Fruit fly (Drosophila melanogaster) Kc167 (cell line): ENCODE measurements around the gene CG14223.

Experiments
- Sin3A ChIP-seq: fragments of >200 bp; optimal IDR thresholded peaks from 2 replicates; lab custom pipeline; 2018; ENCODE audit warnings: missing external identifiers
- psq ChIP-seq: fragments of >200 bp; optimal IDR thresholded peaks from 2 replicates; lab custom pipeline; 2017; ENCODE audit warnings: missing external identifiers

DNA sequence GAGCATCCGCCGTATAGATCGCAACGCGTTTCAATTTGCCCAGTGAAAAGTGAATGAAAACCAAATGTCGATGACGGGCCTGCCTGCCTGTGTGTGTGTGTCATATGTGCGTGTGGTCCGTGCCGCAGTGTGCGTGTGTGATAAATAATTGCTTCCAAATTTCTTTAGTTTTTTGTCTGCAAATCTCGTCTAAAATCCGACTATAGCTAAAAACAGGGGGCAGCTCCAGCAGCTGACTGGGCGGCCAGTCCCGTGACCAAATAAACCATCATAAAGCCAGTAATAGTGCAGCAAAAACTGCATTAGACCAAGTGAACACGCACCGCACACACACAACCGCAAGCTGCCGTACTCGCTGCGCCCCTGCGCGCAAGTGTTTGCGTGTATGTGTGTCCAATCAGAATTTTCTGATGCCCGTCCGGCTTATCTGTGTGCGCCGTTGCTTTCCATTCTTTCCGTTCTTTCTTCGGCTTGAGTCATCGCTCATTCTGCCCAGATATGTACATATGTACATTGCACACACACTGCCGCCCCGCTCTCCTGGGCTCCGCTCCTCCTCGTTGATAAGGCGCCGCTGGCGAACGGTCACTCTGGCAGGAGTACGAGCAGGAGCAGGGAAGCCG, 33.6 kb upstream of the CG14223 start:
- no peak for TF ChIP-seq psq
- TF ChIP-seq Sin3A (lab: Kevin White, UChicago), result no peak
